Fruit fly (Drosophila melanogaster) whole organism, embryonic: ENCODE data around the gene UGP.

Experiments
- CG33213 ChIP-seq: fragments of 200-800 bp; sonication (Bioruptor generic); optimal IDR thresholded peaks from 3 replicates; lab custom pipeline; 2016; ENCODE audit warnings: missing biosample characterization, missing genetic modification characterization

UGP gene

dm6 chr3L:9304393-9304792 is 54.3 kb downstream of the UGP start (continued):
- no peak for TF ChIP-seq CG33213
